4 fruit fly cellular contexts compared by ENCODE assay signal in genomic region chr2L:5314630-5315159, dm6.
TF ChIP-seq lines count a peak whose summit lies in the region.

Gene CG14024, minus strand, starts transcription at chr2L:5314895.

- no peak for TF ChIP-seq CTCF in whole organism, embryonic (GFP tag; optimal IDR thresholded peaks at IDR 0.05; lab: Kevin White, UChicago)

TF ChIP-seq in whole organism, 6 proteins besides CTCF, POLR2A, EP300 and RAD21:
- TF ChIP-seq psq (optimal IDR thresholded peaks at IDR 0.05; lab: Kevin White, UChicago) (no peak), Dll (optimal IDR thresholded peaks at IDR 0.05; lab: Kevin White, UChicago) (peak; percentile 44)
TF ChIP-seq in whole organism: peak in this region for 1.

TF ChIP-seq in whole organism, embryonic, 481 proteins besides CTCF, POLR2A, EP300 and RAD21 (continues in another document):
- TF ChIP-seq ewg (GFP tag; optimal IDR thresholded peaks at IDR 0.05; lab: Kevin White, UChicago) (peak; percentile 93), Trl (optimal IDR thresholded peaks at IDR 0.05; lab: Kevin White, UChicago) (peak in 1 of 2 experiments; percentile 18), Trl (GFP tag; optimal IDR thresholded peaks at IDR 0.05; lab: Kevin White, UChicago) (peak; percentile 14), CG16779 (GFP tag; IDR thresholded peaks at IDR 0.05; lab: Robert Waterston, UW) (peak; percentile 96), CG42726 (GFP tag; IDR thresholded peaks at IDR 0.05; lab: Robert Waterston, UW; ENCODE audit: partially characterized antibody) (peak; percentile 32; the same call in 1 of the 2 replicates), CG6689 (GFP tag; IDR thresholded peaks at IDR 0.05; lab: Robert Waterston, UW) (peak; percentile 17; the same call in 1 of the 2 replicates), sima (GFP tag; optimal IDR thresholded peaks at IDR 0.05; lab: Kevin White, UChicago) (no peak), sens (GFP tag; lab: Kevin White, UChicago) (peak; percentile 24), row (GFP tag; IDR thresholded peaks at IDR 0.05; lab: Robert Waterston, UW) (0 out of 3 replicates have a peak, but pooled peaks have one; percentile 6), gfzf (GFP tag; optimal IDR thresholded peaks at IDR 0.05; lab: Kevin White, UChicago) (no peak), scrt (GFP tag; optimal IDR thresholded peaks at IDR 0.05; lab: Kevin White, UChicago) (peak; percentile 96), vvl (GFP tag; IDR thresholded peaks at IDR 0.05; lab: Robert Waterston, UW) (no peak), CG7745 (tag; optimal IDR thresholded peaks at IDR 0.05; lab: Kevin White, UChicago) (no peak), zen2 (GFP tag; IDR thresholded peaks at IDR 0.05; lab: Robert Waterston, UW; ENCODE audit: partially characterized antibody) (peak; percentile 19; the same call in 1 of the 3 replicates), CG9932 (GFP tag; IDR thresholded peaks at IDR 0.05; lab: Robert Waterston, UW) (peak; percentile 11; the same call in 1 of the 2 replicates), CG30431 (GFP tag; optimal IDR thresholded peaks at IDR 0.05; lab: Kevin White, UChicago) (no peak), CG7839 (tag; optimal IDR thresholded peaks at IDR 0.05; lab: Kevin White, UChicago) (no peak), CG34422 (GFP tag; IDR thresholded peaks at IDR 0.05; lab: Robert Waterston, UW) (0 out of 3 replicates have a peak, but pooled peaks have one; percentile 28), unpg (GFP tag; optimal IDR thresholded peaks at IDR 0.05; lab: Kevin White, UChicago) (no peak), gsb (GFP tag; IDR thresholded peaks at IDR 0.05; lab: Robert Waterston, UW) (no peak), zf30C (GFP tag; optimal IDR thresholded peaks at IDR 0.05; lab: Kevin White, UChicago) (no peak), CG11456 (GFP tag; IDR thresholded peaks at IDR 0.05; lab: Robert Waterston, UW) (0 out of 3 replicates have a peak, but pooled peaks have one; percentile 51), Dbx (GFP tag; IDR thresholded peaks at IDR 0.05; lab: Robert Waterston, UW) (peak; percentile 42; the same call in 1 of the 3 replicates), CG2889 (GFP tag; IDR thresholded peaks at IDR 0.05; lab: Robert Waterston, UW) (no peak), Sox100B (GFP tag; optimal IDR thresholded peaks at IDR 0.05; lab: Kevin White, UChicago) (no peak), Xbp1 (GFP tag; optimal IDR thresholded peaks at IDR 0.05; lab: Kevin White, UChicago) (no peak), CG1792 (GFP tag; optimal IDR thresholded peaks at IDR 0.05; lab: Kevin White, UChicago) (no peak), Med (GFP tag; lab: Kevin White, UChicago) (peak; percentile 44)

TF ChIP-seq in whole organism, pupa, 21 proteins besides CTCF, POLR2A, EP300 and RAD21:
- TF ChIP-seq CG12605 (GFP tag; IDR thresholded peaks at IDR 0.05; lab: Robert Waterston, UW) = 0 out of 2 replicates have a peak, but pooled peaks have one; percentile 20
- TF ChIP-seq CG17806 (tag; optimal IDR thresholded peaks at IDR 0.05; lab: Kevin White, UChicago) = no peak
- TF ChIP-seq CG10348 (GFP tag; IDR thresholded peaks at IDR 0.05; lab: Robert Waterston, UW) = no peak

TF ChIP-seq in whole organism, wandering third instar larva, 38 proteins besides CTCF, POLR2A, EP300 and RAD21:
- TF ChIP-seq rgr (GFP tag; optimal IDR thresholded peaks at IDR 0.05; lab: Kevin White, UChicago) = no peak
- no peak for TF ChIP-seq sv (GFP tag; optimal IDR thresholded peaks at IDR 0.05; lab: Kevin White, UChicago)
- peak; percentile 28 for TF ChIP-seq Dif (GFP tag; optimal IDR thresholded peaks at IDR 0.05; lab: Kevin White, UChicago; ENCODE audit: partially characterized antibody)
- TF ChIP-seq Sp1 (GFP tag; optimal IDR thresholded peaks at IDR 0.05; lab: Kevin White, UChicago) = no peak
- no peak for TF ChIP-seq N (GFP tag; optimal IDR thresholded peaks at IDR 0.05; lab: Kevin White, UChicago)
- no peak for TF ChIP-seq Vsx2 (GFP tag; optimal IDR thresholded peaks at IDR 0.05; lab: Kevin White, UChicago; ENCODE audit: partially characterized antibody)
